ENCODE assay signal across 1 fruit fly cellular context in the genomic region with DNA sequence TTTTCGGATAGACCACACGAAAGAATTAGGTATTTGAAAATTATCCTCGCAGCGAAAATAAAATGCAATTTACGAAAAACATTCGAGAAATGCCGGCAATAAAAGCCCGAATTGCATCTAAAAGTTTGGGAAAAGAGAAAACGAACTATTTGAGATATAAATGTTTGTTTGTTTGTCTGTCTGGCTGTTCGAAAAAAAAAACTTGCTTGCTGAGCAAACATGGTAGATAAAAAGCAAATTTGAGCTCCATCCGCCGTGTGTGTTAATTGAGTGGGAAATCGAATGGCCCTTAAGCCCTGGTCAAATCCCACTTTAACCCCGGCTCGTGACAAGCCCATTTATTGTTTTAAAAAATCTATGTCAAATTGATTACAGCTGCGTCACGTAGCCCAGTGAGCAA.
A peak's percentile ranks its signal among the peaks of the same experiment; 100 is the strongest.
TF ChIP-seq lines count a peak whose summit lies in the region.

No protein-coding gene starts in this region.

TF ChIP-seq in whole organism, embryonic, 481 proteins besides CTCF, POLR2A, EP300 and RAD21 (continued from another document):
- TF ChIP-seq CG18476 (GFP tag; optimal IDR thresholded peaks at IDR 0.05; lab: Kevin White, UChicago) (no peak), CG15601 (tag; optimal IDR thresholded peaks at IDR 0.05; lab: Kevin White, UChicago) (peak; percentile 42), cg (GFP tag; optimal IDR thresholded peaks at IDR 0.05; lab: Kevin White, UChicago) (no peak), Sox102F (GFP tag; optimal IDR thresholded peaks at IDR 0.05; lab: Kevin White, UChicago) (peak; percentile 22), nau (GFP tag; optimal IDR thresholded peaks at IDR 0.05; lab: Kevin White, UChicago) (peak; percentile 19), dmrt99B (tag; optimal IDR thresholded peaks at IDR 0.05; lab: Kevin White, UChicago) (peak; percentile 10), gsb-n (tag; optimal IDR thresholded peaks at IDR 0.05; lab: Kevin White, UChicago) (peak; percentile 60), stc (GFP tag; IDR thresholded peaks at IDR 0.05; lab: Robert Waterston, UW) (no peak), CG2678 (tag; optimal IDR thresholded peaks at IDR 0.05; lab: Kevin White, UChicago) (peak; percentile 46), run (tag; optimal IDR thresholded peaks at IDR 0.05; lab: Kevin White, UChicago) (peak; percentile 14), Trl (optimal IDR thresholded peaks at IDR 0.05; lab: Kevin White, UChicago) (no peak), Trl (GFP tag; optimal IDR thresholded peaks at IDR 0.05; lab: Kevin White, UChicago) (peak; percentile 0), Side (GFP tag; optimal IDR thresholded peaks at IDR 0.05; lab: Kevin White, UChicago) (no peak), CG14710 (tag; optimal IDR thresholded peaks at IDR 0.05; lab: Kevin White, UChicago) (peak; percentile 10), CG11504 (tag; optimal IDR thresholded peaks at IDR 0.05; lab: Kevin White, UChicago) (peak; percentile 11), CG32767 (GFP tag; IDR thresholded peaks at IDR 0.05; lab: Robert Waterston, UW) (no peak), CG2202 (tag; optimal IDR thresholded peaks at IDR 0.05; lab: Kevin White, UChicago) (peak; percentile 19), CoRest (tag; optimal IDR thresholded peaks at IDR 0.05; lab: Kevin White, UChicago) (peak; percentile 1), CG17361 (GFP tag; IDR thresholded peaks at IDR 0.05; lab: Robert Waterston, UW) (no peak), Optix (GFP tag; IDR thresholded peaks at IDR 0.05; lab: Robert Waterston, UW) (no peak), CG12219 (GFP tag; optimal IDR thresholded peaks at IDR 0.05; lab: Kevin White, UChicago) (peak; percentile 0), Vsx1 (GFP tag; optimal IDR thresholded peaks at IDR 0.05; lab: Kevin White, UChicago) (peak; percentile 67), CG31224 (GFP tag; IDR thresholded peaks at IDR 0.05; lab: Robert Waterston, UW) (no peak), eyg (GFP tag; optimal IDR thresholded peaks at IDR 0.05; lab: Kevin White, UChicago) (no peak), ac (GFP tag; optimal IDR thresholded peaks at IDR 0.05; lab: Kevin White, UChicago) (no peak), MTF-1 (GFP tag; optimal IDR thresholded peaks at IDR 0.05; lab: Kevin White, UChicago; ENCODE audit: borderline replicate concordance) (peak; percentile 25), fd64A (GFP tag; optimal IDR thresholded peaks at IDR 0.05; lab: Kevin White, UChicago) (peak; percentile 32), gem (tag; optimal IDR thresholded peaks at IDR 0.05; lab: Kevin White, UChicago) (peak; percentile 57), CG8281 (tag; optimal IDR thresholded peaks at IDR 0.05; lab: Kevin White, UChicago) (no peak), onecut (GFP tag; IDR thresholded peaks at IDR 0.05; lab: Robert Waterston, UW) (peak; percentile 33; the same call in 1 of the 2 replicates), CG4328 (GFP tag; optimal IDR thresholded peaks at IDR 0.05; lab: Kevin White, UChicago) (no peak), D (optimal IDR thresholded peaks at IDR 0.05; lab: Kevin White, UChicago) (no peak), D (GFP tag; optimal IDR thresholded peaks at IDR 0.05; lab: Kevin White, UChicago) (peak; percentile 26), CG11456 (GFP tag; IDR thresholded peaks at IDR 0.05; lab: Robert Waterston, UW) (no peak), bsh (GFP tag; optimal IDR thresholded peaks at IDR 0.05; lab: Kevin White, UChicago) (peak in 1 of 2 experiments; percentile 53), btn (GFP tag; optimal IDR thresholded peaks at IDR 0.05; lab: Kevin White, UChicago) (no peak), Aef1 (GFP tag; IDR thresholded peaks at IDR 0.05; lab: Robert Waterston, UW) (no peak), sens (GFP tag; lab: Kevin White, UChicago) (peak; percentile 49), CG10431 (GFP tag; optimal IDR thresholded peaks at IDR 0.05; lab: Kevin White, UChicago) (peak; percentile 24), slbo (GFP tag; IDR thresholded peaks at IDR 0.05; lab: Robert Waterston, UW) (no peak), Awh (GFP tag; IDR thresholded peaks at IDR 0.05; lab: Robert Waterston, UW) (0 out of 2 replicates have a peak, but pooled peaks have one; percentile 29), CG1603 (tag; optimal IDR thresholded peaks at IDR 0.05; lab: Kevin White, UChicago) (peak; percentile 60), CG7271 (tag; optimal IDR thresholded peaks at IDR 0.05; lab: Kevin White, UChicago) (no peak), Mes4 (GFP tag; optimal IDR thresholded peaks at IDR 0.05; lab: Kevin White, UChicago) (peak; percentile 5), CG34422 (GFP tag; IDR thresholded peaks at IDR 0.05; lab: Robert Waterston, UW) (no peak), Blimp-1 (GFP tag; optimal IDR thresholded peaks at IDR 0.05; lab: Kevin White, UChicago) (peak; percentile 49), phol (tag; optimal IDR thresholded peaks at IDR 0.05; lab: Kevin White, UChicago) (no peak), scrt (GFP tag; optimal IDR thresholded peaks at IDR 0.05; lab: Kevin White, UChicago) (no peak), sima (GFP tag; optimal IDR thresholded peaks at IDR 0.05; lab: Kevin White, UChicago) (no peak), CG18764 (GFP tag; optimal IDR thresholded peaks at IDR 0.05; lab: Kevin White, UChicago) (peak; percentile 1), ci (GFP tag; IDR thresholded peaks at IDR 0.05; lab: Robert Waterston, UW) (peak; percentile 62; the same call in 1 of the 3 replicates), gce (GFP tag; IDR thresholded peaks at IDR 0.05; lab: Robert Waterston, UW) (no peak), CG10366 (GFP tag; IDR thresholded peaks at IDR 0.05; lab: Robert Waterston, UW) (no peak), HHEX (GFP tag; optimal IDR thresholded peaks at IDR 0.05; lab: Kevin White, UChicago) (peak; percentile 26), CG15479 (GFP tag; optimal IDR thresholded peaks at IDR 0.05; lab: Kevin White, UChicago) (no peak), gcm (GFP tag; optimal IDR thresholded peaks at IDR 0.05; lab: Kevin White, UChicago) (peak; percentile 28), CG6813 (GFP tag; optimal IDR thresholded peaks at IDR 0.05; lab: Kevin White, UChicago) (peak; percentile 24), CG30431 (GFP tag; optimal IDR thresholded peaks at IDR 0.05; lab: Kevin White, UChicago) (no peak), CG13624 (GFP tag; optimal IDR thresholded peaks at IDR 0.05; lab: Kevin White, UChicago) (no peak), NC2α (GFP tag; optimal IDR thresholded peaks at IDR 0.05; lab: Kevin White, UChicago) (no peak), unpg (GFP tag; optimal IDR thresholded peaks at IDR 0.05; lab: Kevin White, UChicago) (peak; percentile 61), sqz (GFP tag; optimal IDR thresholded peaks at IDR 0.05; lab: Kevin White, UChicago) (peak; percentile 40), prd (optimal IDR thresholded peaks at IDR 0.05; lab: Kevin White, UChicago) (no peak), prd (GFP tag; IDR thresholded peaks at IDR 0.05; lab: Robert Waterston, UW) (no peak), CG4854 (GFP tag; optimal IDR thresholded peaks at IDR 0.05; lab: Kevin White, UChicago) (no peak), Spps (tag; optimal IDR thresholded peaks at IDR 0.05; lab: Kevin White, UChicago) (peak; percentile 5), CG4707 (GFP tag; optimal IDR thresholded peaks at IDR 0.05; lab: Kevin White, UChicago) (peak; percentile 51), grn (GFP tag; optimal IDR thresholded peaks at IDR 0.05; lab: Kevin White, UChicago) (no peak), CG10209 (GFP tag; optimal IDR thresholded peaks at IDR 0.05; lab: Kevin White, UChicago) (peak; percentile 26), CG12236 (GFP tag; optimal IDR thresholded peaks at IDR 0.05; lab: Kevin White, UChicago) (peak; percentile 39), CG12104 (GFP tag; optimal IDR thresholded peaks at IDR 0.05; lab: Kevin White, UChicago) (no peak), ERR (GFP tag; optimal IDR thresholded peaks at IDR 0.05; lab: Kevin White, UChicago) (no peak), chm (GFP tag; IDR thresholded peaks at IDR 0.05; lab: Robert Waterston, UW) (peak; percentile 16; the same call in 1 of the 2 replicates), CG18619 (GFP tag; optimal IDR thresholded peaks at IDR 0.05; lab: Kevin White, UChicago) (peak; percentile 25), D19A (tag; optimal IDR thresholded peaks at IDR 0.05; lab: Kevin White, UChicago) (no peak), CG31365 (tag; optimal IDR thresholded peaks at IDR 0.05; lab: Kevin White, UChicago) (no peak), kay (GFP tag; optimal IDR thresholded peaks at IDR 0.05; lab: Kevin White, UChicago) (no peak), org-1 (GFP tag; optimal IDR thresholded peaks at IDR 0.05; lab: Kevin White, UChicago) (peak; percentile 18), Elba2 (GFP tag; optimal IDR thresholded peaks at IDR 0.05; lab: Kevin White, UChicago) (no peak), en (GFP tag; optimal IDR thresholded peaks at IDR 0.05; lab: Kevin White, UChicago) (no peak), her (GFP tag; optimal IDR thresholded peaks at IDR 0.05; lab: Kevin White, UChicago) (no peak), pita (GFP tag; optimal IDR thresholded peaks at IDR 0.05; lab: Kevin White, UChicago) (no peak), Sry-δ (GFP tag; optimal IDR thresholded peaks at IDR 0.05; lab: Kevin White, UChicago) (no peak), MESR4 (GFP tag; optimal IDR thresholded peaks at IDR 0.05; lab: Kevin White, UChicago) (no peak), CG2875 (GFP tag; optimal IDR thresholded peaks at IDR 0.05; lab: Kevin White, UChicago) (peak; percentile 78), ATbp (GFP tag; optimal IDR thresholded peaks at IDR 0.05; lab: Kevin White, UChicago) (peak; percentile 90), CG12071 (GFP tag; optimal IDR thresholded peaks at IDR 0.05; lab: Kevin White, UChicago) (peak; percentile 6)
